Worm (Caenorhabditis elegans) whole organism, early embryonic: ENCODE measurements around the gene ttll-12.

Source experiments
- B0310.2 ChIP-seq: sonication (generic microtip); optimal IDR thresholded peaks from 2 replicates; lab custom pipeline; 2016; ENCODE audit warnings: mild to moderate bottlenecking, missing genetic modification characterization, missing compliant biosample characterization
- aly-1 ChIP-seq: sonication (generic microtip); optimal IDR thresholded peaks from 2 replicates; lab custom pipeline; 2016; ENCODE audit warnings: missing genetic modification characterization, missing compliant biosample characterization
- ama-1 ChIP-seq: fragments of 150-350 bp; optimal IDR thresholded peaks from 2 replicates; lab custom pipeline; 2014
- ceh-13 ChIP-seq: fragments of 200-800 bp; sonication (Bioruptor generic); optimal IDR thresholded peaks from 2 replicates; lab custom pipeline; 2018; ENCODE audit warnings: mild to moderate bottlenecking, missing genetic modification characterization, missing compliant biosample characterization
- ceh-36 ChIP-seq: sonication (generic microtip); optimal IDR thresholded peaks from 2 replicates; lab custom pipeline; 2016; ENCODE audit warnings: missing genetic modification characterization, inconsistent platforms, missing compliant biosample characterization
- ets-7 ChIP-seq: sonication (generic microtip); optimal IDR thresholded peaks from 2 replicates; lab custom pipeline; 2016; ENCODE audit warnings: missing genotype, missing genetic modification characterization, missing compliant biosample characterization
- flt-1 ChIP-seq: fragments of 200-800 bp; sonication (Bioruptor generic); IDR thresholded peaks from 2 replicates; pipeline ENCODE4 v1.3.6; 2022; ENCODE audit warnings: missing genetic modification characterization, missing compliant biosample characterization
- hnd-1 ChIP-seq: sonication (generic microtip); optimal IDR thresholded peaks from 2 replicates; lab custom pipeline; 2016; ENCODE audit warnings: missing genetic modification characterization, missing compliant biosample characterization
- pes-1 ChIP-seq: fragments of 200-800 bp; sonication (Bioruptor generic); IDR thresholded peaks from 2 replicates; pipeline ENCODE4 v1.3.6; 2022; ENCODE audit warnings: missing genetic modification reagents, missing genetic modification characterization, missing compliant biosample characterization
- scrt-1 ChIP-seq: fragments of 200-800 bp; sonication (Bioruptor generic); IDR thresholded peaks from 2 replicates; pipeline ENCODE4 v1.3.6; 2022; ENCODE audit warnings: missing genetic modification characterization, missing compliant biosample characterization
- sea-1 ChIP-seq: fragments of 200-800 bp; sonication (Bioruptor generic); conservative IDR thresholded peaks from 2 replicates; pipeline ENCODE4 v1.3.6; 2022; ENCODE audit warnings: missing genetic modification characterization, missing compliant biosample characterization
- tbx-11 ChIP-seq: fragments of 200-800 bp; sonication (Bioruptor generic); IDR thresholded peaks from 2 replicates; pipeline ENCODE4 v1.3.6; 2022; ENCODE audit warnings: missing genetic modification characterization, missing compliant biosample characterization

DNA sequence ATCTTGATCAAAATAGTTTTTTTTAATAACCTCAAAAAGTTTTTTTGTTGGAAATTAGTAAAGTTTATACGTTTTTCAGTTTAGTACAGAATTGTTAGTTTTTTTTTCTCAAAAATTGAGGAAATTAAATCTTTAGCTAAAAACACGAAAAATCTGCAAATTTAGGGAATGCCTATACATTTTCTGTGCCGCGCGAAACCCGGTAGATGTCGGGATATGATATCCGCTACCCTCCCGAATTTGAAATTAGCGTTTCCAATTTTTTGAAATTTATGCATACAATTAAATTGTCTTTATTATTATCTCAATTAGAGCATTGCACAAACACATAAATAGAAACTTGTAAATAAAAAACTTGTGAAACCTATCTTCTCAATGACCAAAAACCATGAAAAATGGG lies 5.8 kb upstream of the ttll-12 start:
- no peak for TF ChIP-seq hnd-1
- TF ChIP-seq ama-1 (lab: Kevin White, UChicago) = no peak
- no peak for TF ChIP-seq aly-1 (tag; lab: Kevin White, UChicago)
- no peak for TF ChIP-seq scrt-1
- TF ChIP-seq tbx-11 (GFP tag; lab: Robert Waterston, UW) = no peak
- no peak for TF ChIP-seq ceh-13 (GFP tag; lab: Kevin White, UChicago)
- TF ChIP-seq flt-1 = no peak
- no peak for TF ChIP-seq sea-1 (GFP tag; lab: Robert Waterston, UW)
- no peak for TF ChIP-seq B0310.2
- no peak for TF ChIP-seq pes-1 (GFP tag; lab: Robert Waterston, UW)
- no peak for TF ChIP-seq ceh-36
- no peak for TF ChIP-seq ets-7 (tag; lab: Kevin White, UChicago)
